Fruit fly (Drosophila melanogaster): ENCODE data around the gene CG8852.

DNA sequence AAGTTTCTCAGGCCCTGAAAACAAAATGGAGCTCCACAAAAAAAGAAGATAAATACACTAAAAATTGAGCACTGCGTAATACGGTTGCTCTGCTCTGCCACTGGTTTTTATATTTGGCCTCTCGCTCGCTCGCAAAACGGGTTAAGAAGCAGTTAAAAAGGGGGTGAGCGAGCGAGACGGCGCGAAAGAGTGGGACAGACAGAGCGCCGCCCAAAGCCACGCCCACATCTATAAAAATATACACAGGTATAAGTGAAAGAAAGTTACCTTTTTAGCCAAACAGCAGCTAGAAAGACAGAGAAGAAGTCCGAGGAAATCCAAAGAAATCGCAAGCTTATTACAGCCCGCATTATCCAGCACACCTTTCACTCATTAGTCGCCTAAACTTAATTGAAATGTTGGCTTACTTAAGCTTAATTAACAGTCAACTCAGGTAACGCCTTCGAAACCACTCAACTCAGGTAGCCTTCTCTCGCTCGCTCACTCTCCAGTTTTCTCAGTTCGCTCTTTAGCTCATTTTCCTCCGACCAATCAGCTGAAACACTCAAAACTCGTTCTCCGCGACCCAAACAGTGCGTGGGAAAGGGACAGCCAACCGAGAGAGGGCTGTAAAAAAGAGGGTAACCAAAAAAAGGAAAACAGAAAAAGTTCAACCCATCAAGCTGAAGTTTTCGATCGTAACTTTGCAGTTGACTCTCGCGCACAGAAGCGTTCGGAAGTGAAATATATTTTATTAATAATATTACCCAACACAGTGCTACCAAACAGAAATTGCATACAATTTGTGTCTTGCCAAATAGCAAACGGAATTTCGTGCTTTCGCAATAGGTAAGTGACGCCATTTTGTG, 13.9 kb downstream of the CG8852 start, which contains the start of gene drm:
- TF ChIP-seq CG8478 (optimal IDR thresholded peaks at IDR 0.05) (no peak), CTCF (optimal IDR thresholded peaks at IDR 0.05) (no peak)
